Worm (Caenorhabditis elegans) whole organism, early embryonic: ENCODE results near the gene syx-2.

ENCODE experiments used
- aly-1 ChIP-seq: sonication (generic microtip); optimal IDR thresholded peaks from 2 replicates; lab custom pipeline; 2016; ENCODE audit warnings: missing genetic modification characterization, missing compliant biosample characterization
- ama-1 ChIP-seq: fragments of 150-350 bp; optimal IDR thresholded peaks from 2 replicates; lab custom pipeline; 2014
- ceh-13 ChIP-seq: fragments of 200-800 bp; sonication (Bioruptor generic); optimal IDR thresholded peaks from 2 replicates; lab custom pipeline; 2018; ENCODE audit warnings: mild to moderate bottlenecking, missing genetic modification characterization, missing compliant biosample characterization
- ceh-36 ChIP-seq: sonication (generic microtip); optimal IDR thresholded peaks from 2 replicates; lab custom pipeline; 2016; ENCODE audit warnings: missing genetic modification characterization, inconsistent platforms, missing compliant biosample characterization
- ets-7 ChIP-seq: sonication (generic microtip); optimal IDR thresholded peaks from 2 replicates; lab custom pipeline; 2016; ENCODE audit warnings: missing genotype, missing genetic modification characterization, missing compliant biosample characterization
- flt-1 ChIP-seq: fragments of 200-800 bp; sonication (Bioruptor generic); IDR thresholded peaks from 2 replicates; pipeline ENCODE4 v1.3.6; 2022; ENCODE audit warnings: missing genetic modification characterization, missing compliant biosample characterization
- hnd-1 ChIP-seq: sonication (generic microtip); optimal IDR thresholded peaks from 2 replicates; lab custom pipeline; 2016; ENCODE audit warnings: missing genetic modification characterization, missing compliant biosample characterization
- pes-1 ChIP-seq: fragments of 200-800 bp; sonication (Bioruptor generic); IDR thresholded peaks from 2 replicates; pipeline ENCODE4 v1.3.6; 2022; ENCODE audit warnings: missing genetic modification reagents, missing genetic modification characterization, missing compliant biosample characterization
- scrt-1 ChIP-seq: fragments of 200-800 bp; sonication (Bioruptor generic); IDR thresholded peaks from 2 replicates; pipeline ENCODE4 v1.3.6; 2022; ENCODE audit warnings: missing genetic modification characterization, missing compliant biosample characterization
- sea-1 ChIP-seq: fragments of 200-800 bp; sonication (Bioruptor generic); conservative IDR thresholded peaks from 2 replicates; pipeline ENCODE4 v1.3.6; 2022; ENCODE audit warnings: missing genetic modification characterization, missing compliant biosample characterization
- tbx-11 ChIP-seq: fragments of 200-800 bp; sonication (Bioruptor generic); IDR thresholded peaks from 2 replicates; pipeline ENCODE4 v1.3.6; 2022; ENCODE audit warnings: missing genetic modification characterization, missing compliant biosample characterization

- no peak for TF ChIP-seq ama-1 (lab: Kevin White, UChicago)
- no peak for TF ChIP-seq sea-1 (GFP tag; lab: Robert Waterston, UW)
- TF ChIP-seq tbx-11 = no peak
- no peak for TF ChIP-seq scrt-1 (GFP tag; lab: Robert Waterston, UW)
- TF ChIP-seq flt-1 = no peak
- TF ChIP-seq ceh-13 (GFP tag; lab: Kevin White, UChicago) = no peak
- no peak for TF ChIP-seq ceh-36 (tag; lab: Kevin White, UChicago)
- TF ChIP-seq hnd-1 (tag; lab: Kevin White, UChicago) = no peak
- no peak for TF ChIP-seq ets-7 (tag; lab: Kevin White, UChicago)
- no peak for TF ChIP-seq pes-1
- no peak for TF ChIP-seq aly-1
These were observed 11.1 kb upstream of the syx-2 start, which contains the start of gene alg-1 for ce11 chrX:13948810-13949209.
